Fruit fly (Drosophila melanogaster) whole organism, wandering third instar larva: ENCODE data around the gene Grx1.

Experiments
- Abd-B ChIP-seq: fragments of >200 bp; optimal IDR thresholded peaks from 2 replicates; lab custom pipeline; 2017; ENCODE audit warnings: missing biosample characterization, missing genetic modification characterization
- CG32264 ChIP-seq: fragments of 200-800 bp; sonication (Bioruptor generic); optimal IDR thresholded peaks from 2 replicates; lab custom pipeline; 2016; ENCODE audit warnings: missing biosample characterization, missing genetic modification characterization
- CG9705 ChIP-seq: fragments of 200-800 bp; sonication (Bioruptor generic); optimal IDR thresholded peaks from 2 replicates; lab custom pipeline; 2018; ENCODE audit warnings: missing biosample characterization, mild to moderate bottlenecking, missing genetic modification characterization
- CrebA ChIP-seq: fragments of 200-800 bp; sonication (Bioruptor generic); optimal IDR thresholded peaks from 2 replicates; lab custom pipeline; 2016; ENCODE audit warnings: missing biosample characterization, mild to moderate bottlenecking, missing genetic modification characterization, borderline replicate concordance
- Dfd ChIP-seq: fragments of >200 bp; optimal IDR thresholded peaks from 2 replicates; lab custom pipeline; 2017; ENCODE audit warnings: missing biosample characterization, missing genetic modification characterization
- GATAd ChIP-seq: sonication (Bioruptor generic); optimal IDR thresholded peaks from 2 replicates; lab custom pipeline; 2016; ENCODE audit warnings: missing biosample characterization, missing genetic modification characterization
- HLH106 ChIP-seq: fragments of 200-800 bp; optimal IDR thresholded peaks from 3 replicates; lab custom pipeline; 2019; ENCODE audit warnings: missing biosample characterization, mild to moderate bottlenecking, missing genetic modification characterization, moderate library complexity
- Hr78 ChIP-seq: fragments of >200 bp; optimal IDR thresholded peaks from 2 replicates; lab custom pipeline; 2017; ENCODE audit warnings: missing biosample characterization, missing genetic modification characterization
- Hr83 ChIP-seq: fragments of 200-300 bp; sonication (Bioruptor generic); optimal IDR thresholded peaks from 2 replicates; lab custom pipeline; 2016; ENCODE audit warnings: missing biosample characterization, mild to moderate bottlenecking, missing genetic modification characterization, moderate library complexity; ENCODE audit not compliant: poor library complexity, severe bottlenecking
- Jra ChIP-seq: sonication (Bioruptor generic); optimal IDR thresholded peaks from 2 replicates; lab custom pipeline; 2016; ENCODE audit warnings: missing biosample characterization, missing genetic modification characterization
- Myc ChIP-seq: fragments of >200 bp; optimal IDR thresholded peaks from 2 replicates; lab custom pipeline; 2017
- N ChIP-seq: fragments of >200 bp; optimal IDR thresholded peaks from 2 replicates; lab custom pipeline; 2018; ENCODE audit warnings: missing biosample characterization, missing external identifiers, missing genetic modification characterization
- Rel ChIP-seq, 2 experiments: fragments of 200-800 bp; sonication (Bioruptor generic) in 1 of 2; optimal IDR thresholded peaks; 2 replicates in 1 of 2; 3 replicates in 1 of 2; lab custom pipeline; 2016 to 2019; ENCODE audit warnings: mild to moderate bottlenecking in 2 of 2, missing biosample characterization in 2 of 2, missing genetic modification characterization in 2 of 2, moderate library complexity in 1 of 2
- Sp1 ChIP-seq: fragments of 200-800 bp; sonication (Bioruptor generic); optimal IDR thresholded peaks from 3 replicates; lab custom pipeline; 2019; ENCODE audit warnings: missing biosample characterization, mild to moderate bottlenecking, missing genetic modification characterization, moderate library complexity
- Vsx2 ChIP-seq: fragments of 200-300, 225-300 bp; sonication (Bioruptor generic); optimal IDR thresholded peaks from 2 replicates; lab custom pipeline; 2018; ENCODE audit warnings: missing biosample characterization, missing genetic modification characterization; ENCODE audit not compliant: partially characterized antibody
- dl ChIP-seq, 2 experiments: fragments of 175-275, 200-275 bp in 1 of 2; fragments of 200-275 bp in 1 of 2; sonication (Bioruptor generic); optimal IDR thresholded peaks; lab custom pipeline; 2018; ENCODE audit warnings: mild to moderate bottlenecking in 2 of 2, missing biosample characterization in 2 of 2, missing genetic modification characterization in 2 of 2, moderate library complexity in 2 of 2; ENCODE audit not compliant: partially characterized antibody in 2 of 2, insufficient read depth in 1 of 2
- dmrt93B ChIP-seq: fragments of 200-800 bp; sonication (Bioruptor generic); optimal IDR thresholded peaks from 2 replicates; lab custom pipeline; 2018; ENCODE audit warnings: missing biosample characterization, mild to moderate bottlenecking, missing genetic modification characterization
- dsf ChIP-seq: sonication (Bioruptor generic); optimal IDR thresholded peaks from 2 replicates; lab custom pipeline; 2016; ENCODE audit warnings: missing biosample characterization, missing genetic modification characterization, borderline replicate concordance
- ey ChIP-seq: fragments of 200-800 bp; sonication (Bioruptor generic); optimal IDR thresholded peaks from 2 replicates; lab custom pipeline; 2016; ENCODE audit warnings: missing biosample characterization, missing genetic modification characterization
- foxo ChIP-seq, 2 experiments: fragments of 200-800 bp; sonication (Bioruptor generic); optimal IDR thresholded peaks; 2 replicates in 1 of 2; 3 replicates in 1 of 2; lab custom pipeline; 2016 to 2017; ENCODE audit warnings: missing biosample characterization in 2 of 2, missing genetic modification characterization in 2 of 2
- fru ChIP-seq: fragments of 200-800 bp; sonication (Bioruptor generic); optimal IDR thresholded peaks from 3 replicates; lab custom pipeline; 2016; ENCODE audit warnings: missing biosample characterization, mild to moderate bottlenecking, missing genetic modification characterization
- h ChIP-seq: fragments of 200-800 bp; sonication (Bioruptor generic); optimal IDR thresholded peaks from 3 replicates; lab custom pipeline; 2016; ENCODE audit warnings: missing biosample characterization, mild to moderate bottlenecking, missing genetic modification characterization
- lola ChIP-seq: fragments of >200 bp; optimal IDR thresholded peaks from 2 replicates; lab custom pipeline; 2017; ENCODE audit warnings: missing biosample characterization, missing genetic modification characterization
- pan ChIP-seq: fragments of >200 bp; optimal IDR thresholded peaks from 2 replicates; lab custom pipeline; 2017
- psq ChIP-seq: fragments of 200-800 bp; sonication (Bioruptor generic); optimal IDR thresholded peaks from 3 replicates; lab custom pipeline; 2017; ENCODE audit warnings: missing biosample characterization, mild to moderate bottlenecking, missing genetic modification characterization, moderate library complexity
- rgr ChIP-seq: fragments of 200-800 bp; sonication (Bioruptor generic); optimal IDR thresholded peaks from 3 replicates; lab custom pipeline; 2016; ENCODE audit warnings: missing biosample characterization, mild to moderate bottlenecking, missing genetic modification characterization
- sage ChIP-seq: fragments of 200-800 bp; sonication (Bioruptor generic); optimal IDR thresholded peaks from 2 replicates; lab custom pipeline; 2016; ENCODE audit warnings: missing biosample characterization, mild to moderate bottlenecking, missing genetic modification characterization
- sv ChIP-seq: fragments of 200-800 bp; sonication (Bioruptor generic); optimal IDR thresholded peaks from 3 replicates; lab custom pipeline; 2016; ENCODE audit warnings: missing biosample characterization, missing genetic modification characterization
- tai ChIP-seq: sonication (Bioruptor generic); optimal IDR thresholded peaks from 2 replicates; lab custom pipeline; 2016; ENCODE audit warnings: missing biosample characterization, missing genetic modification characterization
- usp ChIP-seq: fragments of >200 bp; optimal IDR thresholded peaks from 2 replicates; lab custom pipeline; 2017; ENCODE audit warnings: missing biosample characterization, missing genetic modification characterization
- woc ChIP-seq: sonication (Bioruptor generic); optimal IDR thresholded peaks from 2 replicates; lab custom pipeline; 2016; ENCODE audit warnings: missing biosample characterization, mild to moderate bottlenecking, missing genetic modification characterization

Gene Grx1

DNA sequence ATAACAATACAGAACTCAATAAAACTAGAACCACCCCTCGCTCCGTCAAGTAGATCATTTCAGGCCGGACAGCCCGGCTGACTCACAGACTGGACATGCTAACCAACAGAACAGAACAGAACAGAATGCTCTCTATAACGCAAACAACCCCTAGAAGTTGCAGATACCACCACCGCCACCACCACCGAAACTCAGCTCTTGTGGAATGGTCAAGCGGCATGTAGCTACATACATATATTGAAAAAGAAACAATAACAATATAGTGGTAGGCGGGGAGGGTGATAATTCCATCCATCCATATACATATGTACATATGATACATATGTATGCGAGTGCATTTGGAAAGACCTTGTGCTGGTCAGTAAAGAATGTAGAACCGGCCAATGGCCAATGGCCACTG is 14.6 kb upstream of the Grx1 start:
- no peak for TF ChIP-seq Dfd (GFP tag; lab: Kevin White, UChicago)
- no peak for TF ChIP-seq Jra
- no peak for TF ChIP-seq pan (lab: Kevin White, UChicago)
- TF ChIP-seq CG32264 (GFP tag; lab: Kevin White, UChicago): no peak
- TF ChIP-seq h (GFP tag; lab: Kevin White, UChicago): no peak
- TF ChIP-seq Vsx2 (GFP tag; lab: Kevin White, UChicago): no peak
- TF ChIP-seq psq (GFP tag; lab: Kevin White, UChicago): no peak
- TF ChIP-seq dmrt93B (GFP tag; lab: Kevin White, UChicago): no peak
- no peak for TF ChIP-seq N (GFP tag; lab: Kevin White, UChicago)
- no peak for TF ChIP-seq GATAd (GFP tag; lab: Kevin White, UChicago)
- TF ChIP-seq lola: no peak
- TF ChIP-seq foxo (GFP tag; optimal IDR thresholded peaks at IDR 0.05; lab: Kevin White, UChicago): no peak
- TF ChIP-seq, all 38 proteins: peak for 0

DNA sequence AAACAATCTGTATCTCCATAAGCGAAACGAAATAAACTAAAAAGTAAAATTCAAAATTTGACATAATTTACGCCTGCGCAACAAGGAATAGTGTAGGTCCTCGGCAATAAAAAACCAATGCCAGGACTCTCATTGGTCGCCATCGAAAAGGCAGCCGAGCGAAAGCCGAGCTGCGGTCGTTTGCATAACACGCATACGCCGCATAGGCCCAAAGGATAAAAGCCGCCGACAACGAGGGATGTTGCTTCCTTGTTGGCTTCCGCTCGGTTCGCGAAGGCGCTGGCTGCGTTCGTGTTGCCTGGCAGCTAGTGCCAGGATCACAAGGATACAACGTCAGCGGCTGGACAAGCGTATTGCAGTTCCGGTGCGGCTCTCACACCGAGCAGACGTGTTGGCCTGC is 8.6 kb upstream of the Grx1 start:
- no peak for TF ChIP-seq pan (lab: Kevin White, UChicago)
- TF ChIP-seq Hr78: no peak
- TF ChIP-seq tai (GFP tag; lab: Kevin White, UChicago): no peak
- no peak for TF ChIP-seq GATAd (GFP tag; lab: Kevin White, UChicago)
- no peak for TF ChIP-seq Rel (GFP tag; optimal IDR thresholded peaks at IDR 0.05; lab: Kevin White, UChicago)
- TF ChIP-seq Rel (tag; optimal IDR thresholded peaks at IDR 0.05; lab: Kevin White, UChicago): no peak
- TF ChIP-seq Jra: no peak
- TF ChIP-seq Abd-B (GFP tag; lab: Kevin White, UChicago): no peak
- no peak for TF ChIP-seq Sp1 (GFP tag; lab: Kevin White, UChicago)
- TF ChIP-seq sage: no peak

DNA sequence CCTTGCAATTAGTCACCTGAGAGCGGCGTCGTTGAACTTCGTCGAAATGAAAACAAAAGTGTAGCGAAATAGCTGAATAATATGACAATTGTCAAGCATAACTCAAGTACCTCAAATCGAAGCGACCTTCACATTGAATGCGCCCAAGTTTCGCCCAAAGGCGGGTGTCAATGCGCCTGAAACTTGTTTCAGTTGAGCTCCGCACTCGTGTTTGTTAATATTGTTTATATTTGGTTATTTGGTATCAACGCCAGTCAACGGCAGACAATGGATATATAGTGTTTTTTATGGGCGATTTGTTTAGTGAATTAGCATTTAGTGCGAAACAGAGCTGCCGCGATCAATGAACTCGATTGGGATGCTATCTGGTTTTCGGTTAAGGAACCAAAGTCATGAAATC is 7.1 kb upstream of the Grx1 start:
- no peak for TF ChIP-seq psq (GFP tag; lab: Kevin White, UChicago)
- TF ChIP-seq CG9705 (GFP tag; lab: Kevin White, UChicago): no peak
- TF ChIP-seq sv (GFP tag; lab: Kevin White, UChicago): no peak
- TF ChIP-seq Myc (lab: Kevin White, UChicago): no peak
- TF ChIP-seq Hr83 (GFP tag; lab: Kevin White, UChicago): no peak
- no peak for TF ChIP-seq Vsx2 (GFP tag; lab: Kevin White, UChicago)
- TF ChIP-seq rgr (GFP tag; lab: Kevin White, UChicago): no peak
- TF ChIP-seq Hr78: no peak
- no peak for TF ChIP-seq Rel (GFP tag; optimal IDR thresholded peaks at IDR 0.05; lab: Kevin White, UChicago)
- no peak for TF ChIP-seq Rel (tag; optimal IDR thresholded peaks at IDR 0.05; lab: Kevin White, UChicago)
- TF ChIP-seq ey (GFP tag; lab: Kevin White, UChicago): no peak
- TF ChIP-seq sage: no peak
- no peak for TF ChIP-seq dl (GFP tag; optimal IDR thresholded peaks at IDR 0.05; lab: Kevin White, UChicago; ENCODE audit: insufficient read depth in 1 of 2, partially characterized antibody in 2 of 2)

DNA sequence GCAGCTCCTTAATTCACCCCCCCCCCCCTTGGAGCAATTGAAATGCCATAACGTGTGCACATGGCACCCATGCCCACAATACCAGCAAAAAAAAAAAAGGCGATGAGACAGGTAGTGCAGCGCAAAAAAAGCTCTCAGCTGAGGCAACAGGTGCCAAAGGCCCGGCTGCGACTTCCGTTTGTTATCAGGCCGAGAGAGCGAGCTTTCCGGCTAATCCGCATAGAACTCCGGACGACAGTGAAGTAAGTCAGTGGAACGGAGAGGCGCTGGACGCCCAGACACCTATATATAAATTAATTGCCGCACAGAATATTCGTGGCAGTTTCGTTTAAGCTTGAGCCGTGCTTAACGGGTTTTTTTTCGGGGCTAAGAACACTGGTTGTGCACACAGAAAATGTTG is 5.7 kb upstream of the Grx1 start, which contains the start of gene CG6865:
TSS of gene CG6865 (plus strand) at position 321 of the 400 bp plus-strand sequence.
- TF ChIP-seq sage: no peak
- no peak for TF ChIP-seq CrebA (GFP tag; lab: Kevin White, UChicago)
- no peak for TF ChIP-seq Rel (GFP tag; optimal IDR thresholded peaks at IDR 0.05; lab: Kevin White, UChicago)
- TF ChIP-seq Rel (tag; optimal IDR thresholded peaks at IDR 0.05; lab: Kevin White, UChicago): no peak
- no peak for TF ChIP-seq tai (GFP tag; lab: Kevin White, UChicago)
- TF ChIP-seq woc: no peak
- TF ChIP-seq HLH106: no peak
- no peak for TF ChIP-seq fru (GFP tag; lab: Kevin White, UChicago)
- TF ChIP-seq dsf (GFP tag; lab: Kevin White, UChicago): no peak
- TF ChIP-seq Vsx2 (GFP tag; lab: Kevin White, UChicago): no peak
- no peak for TF ChIP-seq foxo (GFP tag; optimal IDR thresholded peaks at IDR 0.05; lab: Kevin White, UChicago)
- no peak for TF ChIP-seq psq (GFP tag; lab: Kevin White, UChicago)
- no peak for TF ChIP-seq usp (GFP tag; lab: Kevin White, UChicago)
- no peak for TF ChIP-seq Hr83 (GFP tag; lab: Kevin White, UChicago)
- TF ChIP-seq Dfd (GFP tag; lab: Kevin White, UChicago): no peak
- no peak for TF ChIP-seq Hr78
- no peak for TF ChIP-seq ey (GFP tag; lab: Kevin White, UChicago)
- TF ChIP-seq, all 38 proteins: peak for 0
